Worm (Caenorhabditis elegans) whole organism, L4 larva: ENCODE results near the gene F48G7.9.

Source experiments
- F10B5.3 ChIP-seq: sonication (generic microtip); optimal IDR thresholded peaks from 2 replicates; lab custom pipeline; 2016; ENCODE audit warnings: mild to moderate bottlenecking, missing genetic modification characterization, missing compliant biosample characterization
- F26F4.8 ChIP-seq: fragments of 200-800 bp; sonication (Bioruptor generic); conservative IDR thresholded peaks from 2 replicates; pipeline ENCODE4 v1.3.6; 2022; ENCODE audit warnings: missing genetic modification characterization, missing compliant biosample characterization
- F44E2.7 ChIP-seq: fragments of 200-800 bp; sonication (Bioruptor generic); IDR thresholded peaks from 2 replicates; pipeline ENCODE4 v2.1.2; 2022; ENCODE audit warnings: missing genetic modification characterization, missing compliant biosample characterization
- F49E8.2 ChIP-seq: sonication (generic microtip); optimal IDR thresholded peaks from 2 replicates; lab custom pipeline; 2016; ENCODE audit warnings: missing compliant biosample characterization, mild to moderate bottlenecking, missing genetic modification characterization, borderline replicate concordance
- T26A8.4 ChIP-seq: fragments of 200-800 bp; sonication (Bioruptor generic); IDR thresholded peaks from 2 replicates; pipeline ENCODE4 v1.3.6; 2022; ENCODE audit warnings: missing genetic modification characterization, missing compliant biosample characterization
- Y105C5A.15 ChIP-seq: fragments of 200-800 bp; sonication (Bioruptor generic); IDR thresholded peaks from 2 replicates; pipeline ENCODE4 v1.3.6; 2022; ENCODE audit warnings: missing genetic modification characterization, missing compliant biosample characterization
- ZK337.2 ChIP-seq: fragments of 200-800 bp; sonication (Bioruptor generic); IDR thresholded peaks from 2 replicates; pipeline ENCODE4 v1.3.6; 2022; ENCODE audit warnings: missing genetic modification reagents, missing genetic modification characterization, missing compliant biosample characterization
- ZK546.5 ChIP-seq, 2 experiments: sonication (generic microtip); optimal IDR thresholded peaks; 2 replicates each; lab custom pipeline; 2017; ENCODE audit warnings: missing biosample characterization in 2 of 2, missing genetic modification characterization in 2 of 2
- aha-1 ChIP-seq: fragments of 150-350 bp; peaks from one replicate; lab custom pipeline; 2014; ENCODE audit warnings: missing biosample characterization, missing genetic modification characterization
- ceh-28 ChIP-seq: fragments of 150-350 bp; optimal IDR thresholded peaks from 2 replicates; lab custom pipeline; 2014; ENCODE audit warnings: missing biosample characterization, missing genetic modification reagents, missing genetic modification characterization
- ctbp-1 ChIP-seq: fragments of 200-800 bp; sonication (Bioruptor generic); IDR thresholded peaks from 2 replicates; pipeline ENCODE4 v1.3.6; 2022; ENCODE audit warnings: missing genetic modification reagents, missing genetic modification characterization, missing compliant biosample characterization
- daf-12 ChIP-seq: fragments of 150-350 bp; optimal IDR thresholded peaks from 2 replicates; lab custom pipeline; 2014; ENCODE audit warnings: missing biosample characterization, missing genetic modification reagents, missing genetic modification characterization
- daf-19 ChIP-seq: fragments of 200-800 bp; sonication (Bioruptor generic); conservative IDR thresholded peaks from 2 replicates; pipeline ENCODE4 v1.3.6; 2022; ENCODE audit warnings: missing genetic modification characterization, missing compliant biosample characterization
- daf-8 ChIP-seq: fragments of 200-800 bp; sonication (Bioruptor generic); IDR thresholded peaks from 2 replicates; pipeline ENCODE4 v1.3.6; 2022; ENCODE audit warnings: missing genetic modification characterization, missing compliant biosample characterization
- dve-1 ChIP-seq: sonication (generic microtip); optimal IDR thresholded peaks from 2 replicates; lab custom pipeline; 2017; ENCODE audit warnings: antibody characterized with exemption, mild to moderate bottlenecking, missing genetic modification characterization, missing compliant biosample characterization; ENCODE audit not compliant: insufficient read depth
- egl-43 ChIP-seq: fragments of 200-800 bp; sonication (Bioruptor generic); IDR thresholded peaks from 2 replicates; pipeline ENCODE4 v1.3.6; 2022; ENCODE audit warnings: missing genetic modification reagents, missing genetic modification characterization, missing compliant biosample characterization
- fos-1 ChIP-seq: fragments of 150-350 bp; optimal IDR thresholded peaks from 2 replicates; lab custom pipeline; 2014; ENCODE audit warnings: missing biosample characterization, missing genetic modification characterization
- lin-1 ChIP-seq: fragments of 200-800 bp; sonication (Bioruptor generic); IDR thresholded peaks from 2 replicates; pipeline ENCODE4 v1.3.6; 2022; ENCODE audit warnings: missing genetic modification reagents, missing genetic modification characterization, missing compliant biosample characterization
- lin-13 ChIP-seq: fragments of 150-350 bp; optimal IDR thresholded peaks from 2 replicates; lab custom pipeline; 2014; ENCODE audit warnings: missing biosample characterization, missing genetic modification reagents, missing genetic modification characterization
- madf-5 ChIP-seq, 2 experiments: fragments of 200-800 bp; sonication (Bioruptor generic); IDR thresholded peaks; 2 replicates each; pipeline ENCODE4 v1.3.6; 2022; ENCODE audit warnings: missing compliant biosample characterization in 2 of 2, missing genetic modification characterization in 2 of 2
- mdt-29 ChIP-seq: fragments of 200-800 bp; sonication (Bioruptor generic); IDR thresholded peaks from 2 replicates; pipeline ENCODE4 v1.3.6; 2022; ENCODE audit warnings: missing genetic modification reagents, missing genetic modification characterization, missing compliant biosample characterization
- nhr-28 ChIP-seq: fragments of 150-350 bp; optimal IDR thresholded peaks from 2 replicates; lab custom pipeline; 2014; ENCODE audit warnings: missing biosample characterization, missing genetic modification characterization
- nhr-48 ChIP-seq: sonication (generic microtip); optimal IDR thresholded peaks from 2 replicates; lab custom pipeline; 2016; ENCODE audit warnings: mild to moderate bottlenecking, missing genetic modification characterization, missing compliant biosample characterization
- nhr-6 ChIP-seq: fragments of 150-350 bp; optimal IDR thresholded peaks from 2 replicates; lab custom pipeline; 2014; ENCODE audit warnings: missing biosample characterization, missing genetic modification characterization
- php-3 ChIP-seq: fragments of 200-800 bp; sonication (Bioruptor generic); IDR thresholded peaks from 2 replicates; pipeline ENCODE4 v1.3.6; 2022; ENCODE audit warnings: missing genetic modification reagents, missing genetic modification characterization, missing compliant biosample characterization
- pqm-1 ChIP-seq: sonication (generic microtip); optimal IDR thresholded peaks from 2 replicates; lab custom pipeline; 2017; ENCODE audit warnings: missing biosample characterization, missing genetic modification characterization
- rbr-2 ChIP-seq: sonication (generic microtip); optimal IDR thresholded peaks from 2 replicates; lab custom pipeline; 2016; ENCODE audit warnings: missing genotype, missing genetic modification characterization, missing compliant biosample characterization
- saeg-2 ChIP-seq: fragments of 200-800 bp; sonication (Bioruptor generic); IDR thresholded peaks from 2 replicates; pipeline ENCODE4 v1.3.6; 2022; ENCODE audit warnings: missing genetic modification reagents, missing genetic modification characterization, missing compliant biosample characterization
- sdz-12 ChIP-seq: fragments of 200-800 bp; sonication (Bioruptor generic); optimal IDR thresholded peaks from 2 replicates; lab custom pipeline; 2018; ENCODE audit warnings: mild to moderate bottlenecking, missing genetic modification characterization, missing compliant biosample characterization
- skn-1 ChIP-seq: fragments of 150-350 bp; optimal IDR thresholded peaks from 2 replicates; lab custom pipeline; 2014; ENCODE audit warnings: missing biosample characterization, missing genetic modification characterization
- snpc-1.2 ChIP-seq: fragments of 200-800 bp; sonication (Bioruptor generic); IDR thresholded peaks from 2 replicates; pipeline ENCODE4 v1.3.6; 2022; ENCODE audit warnings: missing genetic modification reagents, missing genetic modification characterization, missing compliant biosample characterization
- spr-1 ChIP-seq: sonication (generic microtip); optimal IDR thresholded peaks from 2 replicates; lab custom pipeline; 2016; ENCODE audit warnings: mild to moderate bottlenecking, missing genetic modification characterization, missing compliant biosample characterization
- unc-130 ChIP-seq: sonication (generic microtip); optimal IDR thresholded peaks from 2 replicates; lab custom pipeline; 2016; ENCODE audit warnings: missing genetic modification reagents, missing genetic modification characterization, missing compliant biosample characterization
- unc-39 ChIP-seq: sonication (generic microtip); optimal IDR thresholded peaks from 2 replicates; lab custom pipeline; 2017; ENCODE audit warnings: missing biosample characterization, missing genetic modification characterization
- unc-62 ChIP-seq, 3 experiments: fragments of 150-350 bp in 1 of 3; sonication (generic microtip); optimal IDR thresholded peaks in 2 of 3; peaks in 1 of 3; 1 replicate in 1 of 3; 2 replicates in 2 of 3; lab custom pipeline; 2014 to 2017; ENCODE audit warnings: missing biosample characterization in 3 of 3, missing genetic modification characterization in 3 of 3, missing genetic modification reagents in 3 of 3, missing genotype in 1 of 3
- vab-7 ChIP-seq: fragments of 200-800 bp; sonication (Bioruptor generic); IDR thresholded peaks from 2 replicates; pipeline ENCODE4 v1.3.6; 2022; ENCODE audit warnings: missing genetic modification reagents, missing genetic modification characterization, missing compliant biosample characterization
- zag-1 ChIP-seq: fragments of 150-350 bp; optimal IDR thresholded peaks from 2 replicates; lab custom pipeline; 2014; ENCODE audit warnings: missing biosample characterization, missing genetic modification characterization
- zfp-2 ChIP-seq: sonication (generic microtip); optimal IDR thresholded peaks from 2 replicates; lab custom pipeline; 2016; ENCODE audit warnings: mild to moderate bottlenecking, missing genetic modification characterization, missing compliant biosample characterization
- zfp-3 ChIP-seq: fragments of 200-800 bp; sonication (Bioruptor generic); conservative IDR thresholded peaks from 2 replicates; pipeline ENCODE4 v1.3.6; 2022; ENCODE audit warnings: missing genetic modification reagents, missing genetic modification characterization, missing compliant biosample characterization
- zip-11 ChIP-seq: fragments of 200-800 bp; sonication (Bioruptor generic); IDR thresholded peaks from 2 replicates; pipeline ENCODE4 v1.3.6; 2022; ENCODE audit warnings: missing genetic modification characterization, missing compliant biosample characterization
- ztf-11 ChIP-seq: fragments of 150-350 bp; optimal IDR thresholded peaks from 2 replicates; lab custom pipeline; 2014; ENCODE audit warnings: missing biosample characterization, missing genetic modification characterization

Gene F48G7.9

ce11 chrV:604105-604504 is 24.3 kb downstream of the F48G7.9 start, which contains the start of gene srlf-37:
srlf-37 (minus strand) TSS chrV:604205.
- no peak for TF ChIP-seq zfp-3 (GFP tag; lab: Robert Waterston, UW)
- TF ChIP-seq saeg-2 (GFP tag; lab: Robert Waterston, UW): no peak
- no peak for TF ChIP-seq sdz-12
- no peak for TF ChIP-seq madf-5 (GFP tag; IDR thresholded peaks at IDR 0.05; lab: Robert Waterston, UW)
- TF ChIP-seq unc-130 (GFP tag; lab: Kevin White, UChicago): no peak
- TF ChIP-seq lin-13: no peak
- TF ChIP-seq daf-19 (GFP tag; lab: Robert Waterston, UW): no peak
- no peak for TF ChIP-seq zip-11
- no peak for TF ChIP-seq snpc-1.2 (GFP tag; lab: Robert Waterston, UW)
- TF ChIP-seq nhr-48 (tag; lab: Kevin White, UChicago): no peak
- no peak for TF ChIP-seq dve-1 (tag; lab: Kevin White, UChicago)
- TF ChIP-seq F49E8.2: no peak
- TF ChIP-seq vab-7 (GFP tag; lab: Robert Waterston, UW): no peak
- no peak for TF ChIP-seq ztf-11
- no peak for TF ChIP-seq F44E2.7
- TF ChIP-seq php-3 (GFP tag; lab: Robert Waterston, UW): no peak
- TF ChIP-seq fos-1 (tag; lab: Kevin White, UChicago): no peak
- no peak for TF ChIP-seq mdt-29 (GFP tag; lab: Robert Waterston, UW)
- no peak for TF ChIP-seq Y105C5A.15
- no peak for TF ChIP-seq skn-1

- TF ChIP-seq unc-39 (no peak), nhr-6 (tag; lab: Kevin White, UChicago) (no peak), F26F4.8 (no peak), zag-1 (tag; lab: Kevin White, UChicago) (no peak), nhr-28 (tag; lab: Kevin White, UChicago) (no peak), aha-1 (tag; lab: Kevin White, UChicago) (peak; percentile 64), zfp-2 (tag; lab: Kevin White, UChicago) (no peak)
Measured at ce11 chrV:600231-600630, 28.2 kb downstream of the F48G7.9 start, which contains the start of gene nhr-251. nhr-251 (plus strand) TSS chrV:600531.

- TF ChIP-seq ZK546.5 (tag; optimal IDR thresholded peaks at IDR 0.05; lab: Kevin White, UChicago) (no peak), aha-1 (tag; lab: Kevin White, UChicago) (peak; percentile 71), unc-62 (GFP tag; optimal IDR thresholded peaks at IDR 0.05 in 1 of 2; lab: Kevin White, UChicago) (peak in 1 of 2 experiments; percentile 84), unc-62 (tag; optimal IDR thresholded peaks at IDR 0.05; lab: Kevin White, UChicago) (no peak)
Measured at ce11 chrV:599783-600182, 28.6 kb downstream of the F48G7.9 start.

- TF ChIP-seq aha-1 (tag; lab: Kevin White, UChicago) (peak; percentile 41), unc-62 (GFP tag; optimal IDR thresholded peaks at IDR 0.05 in 1 of 2; lab: Kevin White, UChicago) (peak in 1 of 2 experiments; percentile 92), unc-62 (tag; optimal IDR thresholded peaks at IDR 0.05; lab: Kevin White, UChicago) (no peak), F10B5.3 (tag; lab: Kevin White, UChicago) (no peak)
Measured at ce11 chrV:598626-599025, 29.8 kb downstream of the F48G7.9 start.

ce11 chrV:597823-598222 is 30.6 kb downstream of the F48G7.9 start:
- TF ChIP-seq ctbp-1 (no peak), rbr-2 (tag; lab: Kevin White, UChicago) (no peak), F49E8.2 (no peak), lin-1 (GFP tag; lab: Robert Waterston, UW) (no peak), ceh-28 (tag; lab: Kevin White, UChicago) (no peak), egl-43 (no peak), vab-7 (GFP tag; lab: Robert Waterston, UW) (no peak), spr-1 (tag; lab: Kevin White, UChicago) (no peak), madf-5 (GFP tag; IDR thresholded peaks at IDR 0.05; lab: Robert Waterston, UW) (no peak), daf-12 (tag; lab: Kevin White, UChicago) (no peak), ZK337.2 (GFP tag; lab: Robert Waterston, UW) (no peak), pqm-1 (no peak), T26A8.4 (GFP tag; lab: Robert Waterston, UW) (no peak), F10B5.3 (tag; lab: Kevin White, UChicago) (no peak), nhr-28 (tag; lab: Kevin White, UChicago) (no peak), daf-8 (GFP tag; lab: Robert Waterston, UW) (no peak)
